Worm (Caenorhabditis elegans) whole organism, young adult: ENCODE measurements around the gene srt-41.

Experiments used
- B0019.2 ChIP-seq: fragments of 200-800 bp; sonication (Bioruptor generic); conservative IDR thresholded peaks from 2 replicates; pipeline ENCODE4 v1.3.6; 2022; ENCODE audit warnings: missing genetic modification reagents, missing genetic modification characterization, missing compliant biosample characterization
- B0035.1 ChIP-seq: sonication (generic microtip); optimal IDR thresholded peaks from 2 replicates; lab custom pipeline; 2016; ENCODE audit warnings: missing genetic modification characterization, mild to moderate bottlenecking, missing compliant biosample characterization, missing genotype, missing genetic modification reagents
- D2030.7 ChIP-seq: fragments of 200-800 bp; sonication (Bioruptor generic); IDR thresholded peaks from 2 replicates; pipeline ENCODE4 v1.3.6; 2022; ENCODE audit warnings: missing genetic modification reagents, missing genetic modification characterization, missing compliant biosample characterization
- F10E7.11 ChIP-seq: sonication (generic microtip); optimal IDR thresholded peaks from 2 replicates; lab custom pipeline; 2017; ENCODE audit warnings: mild to moderate bottlenecking, missing genetic modification characterization, moderate library complexity, missing compliant biosample characterization
- F37B4.10 ChIP-seq: fragments of 200-800 bp; sonication (Bioruptor generic); IDR thresholded peaks from 2 replicates; pipeline ENCODE4 v1.3.6; 2022; ENCODE audit warnings: missing genetic modification characterization, missing compliant biosample characterization
- F49E8.2 ChIP-seq: sonication (generic microtip); optimal IDR thresholded peaks from 3 replicates; lab custom pipeline; 2017; ENCODE audit warnings: missing genetic modification characterization, mild to moderate bottlenecking, missing compliant biosample characterization, antibody characterized with exemption, moderate library complexity; ENCODE audit not compliant: insufficient read depth
- F55B11.4 ChIP-seq: sonication (generic microtip); optimal IDR thresholded peaks from 2 replicates; lab custom pipeline; 2016; ENCODE audit warnings: missing compliant biosample characterization, missing genetic modification characterization, borderline replicate concordance; ENCODE audit not compliant: insufficient read depth
- F57A8.1 ChIP-seq: fragments of 200-800 bp; sonication (Bioruptor generic); optimal IDR thresholded peaks from 2 replicates; lab custom pipeline; 2018; ENCODE audit warnings: mild to moderate bottlenecking, missing genetic modification characterization, moderate library complexity, missing compliant biosample characterization
- K11D2.4 ChIP-seq: fragments of 200-800 bp; sonication (Bioruptor generic); IDR thresholded peaks from 2 replicates; pipeline ENCODE4 v1.3.6; 2022; ENCODE audit warnings: missing genetic modification reagents, missing genetic modification characterization, missing compliant biosample characterization
- T07F8.4 ChIP-seq: sonication (generic microtip); optimal IDR thresholded peaks from 2 replicates; lab custom pipeline; 2016; ENCODE audit warnings: mild to moderate bottlenecking, missing genetic modification characterization, moderate library complexity, missing compliant biosample characterization
- Y53G8AR.9 ChIP-seq: fragments of 200-800 bp; sonication (Bioruptor generic); conservative IDR thresholded peaks from 2 replicates; pipeline ENCODE4 v1.3.6; 2022; ENCODE audit warnings: missing genetic modification reagents, missing genetic modification characterization, missing compliant biosample characterization
- Y67H2A.10 ChIP-seq: fragments of 200-800 bp; sonication (Bioruptor generic); conservative IDR thresholded peaks from 2 replicates; pipeline ENCODE4 v1.3.6; 2022; ENCODE audit warnings: missing genetic modification reagents, missing genetic modification characterization, missing compliant biosample characterization
- Y95B8A.8 ChIP-seq: fragments of 200-800 bp; sonication (Bioruptor generic); IDR thresholded peaks from 2 replicates; pipeline ENCODE4 v1.3.6; 2022; ENCODE audit warnings: missing genetic modification reagents, missing genetic modification characterization, missing compliant biosample characterization
- aptf-3 ChIP-seq: fragments of 200-800 bp; sonication (Bioruptor generic); IDR thresholded peaks from 2 replicates; pipeline ENCODE4 v1.3.6; 2022; ENCODE audit warnings: missing genetic modification characterization, missing compliant biosample characterization
- athp-1 ChIP-seq: sonication (generic microtip); optimal IDR thresholded peaks from 2 replicates; lab custom pipeline; 2017; ENCODE audit warnings: mild to moderate bottlenecking, missing genetic modification characterization, missing compliant biosample characterization
- attf-3 ChIP-seq: fragments of 200-800 bp; sonication (Bioruptor generic); conservative IDR thresholded peaks from 2 replicates; pipeline ENCODE4 v1.3.6; 2022; ENCODE audit warnings: missing genetic modification reagents, missing genetic modification characterization, missing compliant biosample characterization
- ccch-3 ChIP-seq: fragments of 200-800 bp; sonication (Bioruptor generic); optimal IDR thresholded peaks from 2 replicates; lab custom pipeline; 2018; ENCODE audit warnings: mild to moderate bottlenecking, missing genetic modification characterization, missing compliant biosample characterization
- cebp-1 ChIP-seq, 2 experiments: fragments of 200-800 bp in 1 of 2; sonication (Bioruptor generic) in 1 of 2; sonication (generic microtip) in 1 of 2; IDR thresholded peaks in 1 of 2; optimal IDR thresholded peaks in 1 of 2; 2 replicates each; pipeline versions ENCODE4 v1.3.6 to Lab custom; 2017 to 2022; ENCODE audit warnings: missing compliant biosample characterization in 2 of 2, missing genetic modification characterization in 2 of 2, mild to moderate bottlenecking in 1 of 2, missing genetic modification reagents in 1 of 2, moderate library complexity in 1 of 2
- cebp-2 ChIP-seq: fragments of 200-800 bp; sonication (Bioruptor generic); IDR thresholded peaks from 2 replicates; pipeline ENCODE4 v1.3.6; 2022; ENCODE audit warnings: missing genetic modification characterization, missing compliant biosample characterization
- dox-1 ChIP-seq: fragments of 200-800 bp; sonication (Bioruptor generic); IDR thresholded peaks from 2 replicates; pipeline ENCODE4 v1.3.6; 2022; ENCODE audit warnings: missing genetic modification reagents, missing genetic modification characterization, missing compliant biosample characterization
- dpff-1 ChIP-seq: sonication (generic microtip); optimal IDR thresholded peaks from 2 replicates; lab custom pipeline; 2017; ENCODE audit warnings: mild to moderate bottlenecking, missing genetic modification characterization, missing compliant biosample characterization
- dpl-1 ChIP-seq: fragments of 150-350 bp; optimal IDR thresholded peaks from 2 replicates; lab custom pipeline; 2014; ENCODE audit warnings: missing biosample characterization, missing genetic modification reagents, missing genetic modification characterization
- efl-1 ChIP-seq: fragments of 150-350 bp; optimal IDR thresholded peaks from 2 replicates; lab custom pipeline; 2014; ENCODE audit warnings: missing biosample characterization, missing genetic modification reagents, missing genetic modification characterization
- fkh-3 ChIP-seq: sonication (generic microtip); optimal IDR thresholded peaks from 2 replicates; lab custom pipeline; 2016; ENCODE audit warnings: mild to moderate bottlenecking, missing genetic modification characterization, missing compliant biosample characterization
- him-1 ChIP-seq: sonication (generic microtip); optimal IDR thresholded peaks from 2 replicates; lab custom pipeline; 2016; ENCODE audit warnings: missing genotype, missing genetic modification reagents, missing genetic modification characterization, missing compliant biosample characterization
- hlh-12 ChIP-seq: sonication (generic microtip); optimal IDR thresholded peaks from 2 replicates; lab custom pipeline; 2016; ENCODE audit warnings: missing genetic modification characterization, missing compliant biosample characterization
- lin-35 ChIP-seq, 3 experiments: fragments of 150-350 bp in 2 of 3; sonication (generic microtip) in 1 of 3; optimal IDR thresholded peaks; 2 replicates each; lab custom pipeline; 2014 to 2018; ENCODE audit warnings: missing biosample characterization in 3 of 3, missing genetic modification characterization in 3 of 3, missing genetic modification reagents in 3 of 3
- lir-1 ChIP-seq: fragments of 200-800 bp; sonication (Bioruptor generic); conservative IDR thresholded peaks from 2 replicates; pipeline ENCODE4 v1.3.6; 2022; ENCODE audit warnings: missing genetic modification reagents, missing genetic modification characterization, missing compliant biosample characterization
- lsl-1 ChIP-seq: fragments of 200-800 bp; sonication (Bioruptor generic); optimal IDR thresholded peaks from 2 replicates; lab custom pipeline; 2018; ENCODE audit warnings: mild to moderate bottlenecking, missing genetic modification characterization, moderate library complexity, missing compliant biosample characterization
- lsy-27 ChIP-seq: sonication (generic microtip); optimal IDR thresholded peaks from 2 replicates; lab custom pipeline; 2017; ENCODE audit warnings: missing genetic modification characterization, mild to moderate bottlenecking, missing compliant biosample characterization, antibody characterized with exemption, missing genotype, borderline replicate concordance; ENCODE audit not compliant: insufficient read depth
- madf-3 ChIP-seq: fragments of 200-800 bp; sonication (Bioruptor generic); IDR thresholded peaks from 2 replicates; pipeline ENCODE4 v1.3.6; 2022; ENCODE audit warnings: missing genetic modification reagents, missing genetic modification characterization, missing compliant biosample characterization
- madf-8 ChIP-seq: fragments of 200-800 bp; sonication (Bioruptor generic); conservative IDR thresholded peaks from 2 replicates; pipeline ENCODE4 v1.3.6; 2022; ENCODE audit warnings: missing genetic modification reagents, missing genetic modification characterization, missing compliant biosample characterization
- mcd-1 ChIP-seq: fragments of 200-800 bp; sonication (Bioruptor generic); IDR thresholded peaks from 2 replicates; pipeline ENCODE4 v1.3.6; 2022; ENCODE audit warnings: missing genetic modification reagents, missing genetic modification characterization, missing compliant biosample characterization
- nfya-2 ChIP-seq: fragments of 200-800 bp; sonication (Bioruptor generic); IDR thresholded peaks from 2 replicates; pipeline ENCODE4 v1.3.6; 2022; ENCODE audit warnings: missing genetic modification reagents, missing genetic modification characterization, missing compliant biosample characterization
- nfyb-1 ChIP-seq: fragments of 200-800 bp; sonication (Bioruptor generic); IDR thresholded peaks from 2 replicates; pipeline ENCODE4 v1.3.6; 2022; ENCODE audit warnings: missing genetic modification reagents, missing genetic modification characterization, missing compliant biosample characterization
- nhr-179 ChIP-seq: sonication (generic microtip); optimal IDR thresholded peaks from 2 replicates; lab custom pipeline; 2016; ENCODE audit warnings: mild to moderate bottlenecking, missing genetic modification characterization, missing compliant biosample characterization
- nhr-80 ChIP-seq: sonication (generic microtip); optimal IDR thresholded peaks from 2 replicates; lab custom pipeline; 2016; ENCODE audit warnings: missing genetic modification characterization, missing compliant biosample characterization
- nhr-90 ChIP-seq: sonication (generic microtip); optimal IDR thresholded peaks from 2 replicates; lab custom pipeline; 2016; ENCODE audit warnings: missing genotype, mild to moderate bottlenecking, missing genetic modification characterization, missing compliant biosample characterization
- repo-1 ChIP-seq: sonication (generic microtip); optimal IDR thresholded peaks from 2 replicates; lab custom pipeline; 2017; ENCODE audit warnings: mild to moderate bottlenecking, missing genetic modification characterization, missing compliant biosample characterization
- sea-2 ChIP-seq: fragments of 200-800 bp; sonication (Bioruptor generic); IDR thresholded peaks from 2 replicates; pipeline ENCODE4 v1.3.6; 2022; ENCODE audit warnings: missing genetic modification characterization, missing compliant biosample characterization
- snpc-1.3 ChIP-seq: sonication (generic microtip); optimal IDR thresholded peaks from 2 replicates; lab custom pipeline; 2017; ENCODE audit warnings: missing genetic modification characterization, mild to moderate bottlenecking, missing compliant biosample characterization, antibody characterized with exemption, moderate library complexity, missing genotype, missing genetic modification reagents; ENCODE audit not compliant: insufficient read depth
- snpc-3.4 ChIP-seq: sonication (generic microtip); optimal IDR thresholded peaks from 2 replicates; lab custom pipeline; 2017; ENCODE audit warnings: missing genetic modification characterization, mild to moderate bottlenecking, missing compliant biosample characterization, antibody characterized with exemption, moderate library complexity, missing genotype, missing genetic modification reagents
- snpc-4 ChIP-seq, 5 experiments: fragments of 150-350 bp in 1 of 5; sonication (generic microtip) in 4 of 5; optimal IDR thresholded peaks; 2 replicates each; lab custom pipeline; 2014 to 2018; ENCODE audit warnings: missing genetic modification characterization in 5 of 5, missing biosample characterization in 3 of 5, antibody characterized with exemption in 2 of 5, mild to moderate bottlenecking in 2 of 5, missing compliant biosample characterization in 2 of 5, missing genotype in 2 of 5, moderate library complexity in 2 of 5, missing genetic modification reagents in 1 of 5
- ztf-18 ChIP-seq: sonication (generic microtip); optimal IDR thresholded peaks from 2 replicates; lab custom pipeline; 2016; ENCODE audit warnings: missing genotype, mild to moderate bottlenecking, missing genetic modification characterization, missing compliant biosample characterization
- ztf-26 ChIP-seq: sonication (generic microtip); optimal IDR thresholded peaks from 2 replicates; lab custom pipeline; 2017; ENCODE audit warnings: missing genetic modification characterization, missing compliant biosample characterization

Gene srt-41

DNA sequence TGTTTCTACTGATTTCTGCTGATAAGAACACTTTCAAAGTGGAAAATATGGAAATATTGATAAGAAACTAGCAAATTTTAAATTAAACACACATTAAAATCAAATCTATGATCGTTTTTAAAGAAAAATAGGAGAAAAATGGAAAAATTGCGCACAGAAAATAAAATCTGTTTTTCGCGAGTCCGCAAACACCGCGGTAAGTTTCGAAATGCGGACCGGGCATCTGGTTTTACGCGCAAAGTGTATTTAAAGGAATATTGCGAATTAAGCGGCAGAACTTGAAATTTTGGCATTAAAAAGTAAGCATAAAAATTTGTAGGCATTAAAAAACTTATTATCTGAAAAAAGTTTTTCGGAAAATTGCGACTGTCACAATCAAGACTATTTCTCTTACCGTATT, 29.8 kb downstream of the srt-41 start:
- TF ChIP-seq D2030.7 (GFP tag; lab: Robert Waterston, UW) = 0 out of 2 replicates have a peak, but pooled peaks have one; percentile 16
- no peak for TF ChIP-seq attf-3 (GFP tag; lab: Robert Waterston, UW)
- TF ChIP-seq mcd-1 = 0 out of 2 replicates have a peak, but pooled peaks have one; percentile 10
- no peak for TF ChIP-seq F55B11.4 (tag; lab: Kevin White, UChicago)
- peak; percentile 12 for TF ChIP-seq nhr-80
- no peak for TF ChIP-seq K11D2.4 (GFP tag; lab: Robert Waterston, UW)
- no peak for TF ChIP-seq snpc-3.4 (tag; lab: Kevin White, UChicago)
- TF ChIP-seq nfya-2 (GFP tag; lab: Robert Waterston, UW) = no peak
- TF ChIP-seq dox-1 (GFP tag; lab: Robert Waterston, UW) = no peak
- peak; percentile 77 for TF ChIP-seq lsl-1
- TF ChIP-seq dpl-1 (GFP tag; lab: Kevin White, UChicago) = no peak
- TF ChIP-seq Y53G8AR.9 (GFP tag; lab: Robert Waterston, UW) = no peak

DNA sequence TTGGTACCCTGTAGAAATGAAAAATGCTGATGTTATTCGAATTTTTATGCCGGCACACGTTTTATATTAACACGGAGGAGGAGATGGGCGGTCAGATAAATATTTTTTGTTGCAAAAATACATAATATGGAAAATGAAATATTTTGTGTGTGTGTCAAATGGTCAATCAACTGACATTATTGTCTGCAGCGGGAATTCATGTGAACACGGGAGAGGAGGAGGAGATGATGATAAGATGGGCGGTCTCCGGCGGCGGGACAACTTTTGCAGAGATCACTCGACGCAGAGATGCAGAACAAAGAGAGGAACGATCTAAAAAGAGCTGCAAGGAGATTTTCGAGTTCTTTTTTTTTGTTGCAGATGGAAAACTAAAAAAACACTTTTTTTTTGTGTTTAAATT, 31.2 kb downstream of the srt-41 start, which contains the start of gene dhs-13:
Gene dhs-13 (minus strand): TSS at position 8 of the 400 bp plus-strand sequence.
- TF ChIP-seq T07F8.4 = no peak
- no peak for TF ChIP-seq nfyb-1 (GFP tag; lab: Robert Waterston, UW)
- TF ChIP-seq dox-1 (GFP tag; lab: Robert Waterston, UW) = peak; percentile 52; the same call in 1 of the 2 replicates
- TF ChIP-seq fkh-3 (tag; lab: Kevin White, UChicago) = no peak
- no peak for TF ChIP-seq madf-8
- TF ChIP-seq him-1 = no peak
- TF ChIP-seq nhr-90 (tag; lab: Kevin White, UChicago) = no peak
- TF ChIP-seq snpc-4 (GFP tag; optimal IDR thresholded peaks at IDR 0.05; lab: Kevin White, UChicago) = no peak
- TF ChIP-seq snpc-4 (tag; optimal IDR thresholded peaks at IDR 0.05; lab: Kevin White, UChicago) = no peak
- TF ChIP-seq efl-1 = no peak
- TF ChIP-seq F37B4.10 = no peak
- no peak for TF ChIP-seq lsy-27 (tag; lab: Kevin White, UChicago)
- TF ChIP-seq cebp-2 (GFP tag; lab: Robert Waterston, UW) = no peak
- TF ChIP-seq repo-1 (tag; lab: Kevin White, UChicago) = no peak
- no peak for TF ChIP-seq nfya-2 (GFP tag; lab: Robert Waterston, UW)
- TF ChIP-seq ztf-18 (tag; lab: Kevin White, UChicago) = no peak
- TF ChIP-seq ccch-3 (GFP tag; lab: Kevin White, UChicago) = no peak
- TF ChIP-seq sea-2 = no peak
- no peak for TF ChIP-seq F55B11.4 (tag; lab: Kevin White, UChicago)
- TF ChIP-seq lin-35 (GFP tag; optimal IDR thresholded peaks at IDR 0.05; lab: Kevin White, UChicago) = no peak
- no peak for TF ChIP-seq lir-1 (GFP tag; lab: Robert Waterston, UW)
- no peak for TF ChIP-seq dpff-1 (tag; lab: Kevin White, UChicago)
- TF ChIP-seq nhr-80 = peak; percentile 61
- TF ChIP-seq madf-3 (GFP tag; lab: Robert Waterston, UW) = no peak
- TF ChIP-seq nhr-179 (tag; lab: Kevin White, UChicago) = no peak
- TF ChIP-seq cebp-1 (GFP tag; IDR thresholded peaks at IDR 0.05; lab: Robert Waterston, UW) = no peak
- peak; percentile 42 for TF ChIP-seq cebp-1 (tag; optimal IDR thresholded peaks at IDR 0.05; lab: Kevin White, UChicago)
- TF ChIP-seq aptf-3 (GFP tag; lab: Robert Waterston, UW) = no peak
- TF ChIP-seq F57A8.1 = no peak
- TF ChIP-seq Y67H2A.10 (GFP tag; lab: Robert Waterston, UW) = no peak
- no peak for TF ChIP-seq hlh-12 (tag; lab: Kevin White, UChicago)
- TF ChIP-seq F10E7.11 = no peak
- no peak for TF ChIP-seq F49E8.2 (tag; lab: Kevin White, UChicago)
- no peak for TF ChIP-seq B0035.1
- no peak for TF ChIP-seq snpc-1.3 (tag; lab: Kevin White, UChicago)
- TF ChIP-seq ztf-26 (tag; lab: Kevin White, UChicago) = no peak
- TF ChIP-seq Y95B8A.8 (GFP tag; lab: Robert Waterston, UW) = no peak
- TF ChIP-seq athp-1 (tag; lab: Kevin White, UChicago) = no peak
- TF ChIP-seq B0019.2 = no peak
